Fruit fly (Drosophila melanogaster) whole organism, embryonic: Measurements from ENCODE around the gene udt.

Source experiments
- BtbVII ChIP-seq: fragments of 200-800 bp; sonication (Bioruptor generic); optimal IDR thresholded peaks from 3 replicates; lab custom pipeline; 2017; ENCODE audit warnings: missing biosample characterization, mild to moderate bottlenecking, missing genetic modification characterization
- CG11560 ChIP-seq: fragments of 200-800 bp; sonication (Bioruptor generic); IDR thresholded peaks from 3 replicates; pipeline ENCODE4 v1.3.6; 2022; ENCODE audit warnings: missing biosample characterization, missing genetic modification characterization
- CG12299 ChIP-seq: fragments of 200-800 bp; sonication (Bioruptor generic); optimal IDR thresholded peaks from 2 replicates; lab custom pipeline; 2018; ENCODE audit warnings: missing biosample characterization, mild to moderate bottlenecking, missing genetic modification characterization
- CG1233 ChIP-seq: fragments of 200-800 bp; sonication (Bioruptor generic); optimal IDR thresholded peaks from 4 replicates; lab custom pipeline; 2018; ENCODE audit warnings: missing biosample characterization, mild to moderate bottlenecking, missing genetic modification characterization
- CG12769 ChIP-seq: fragments of 200-800 bp; sonication (Bioruptor generic); optimal IDR thresholded peaks from 2 replicates; lab custom pipeline; 2019; ENCODE audit warnings: missing biosample characterization, mild to moderate bottlenecking, missing genetic modification characterization, moderate library complexity
- CG16813 ChIP-seq: fragments of 200-800 bp; sonication (Bioruptor generic); IDR thresholded peaks from 3 replicates; pipeline ENCODE4 v1.3.6; 2022; ENCODE audit warnings: missing biosample characterization, missing genetic modification characterization; ENCODE audit not compliant: partially characterized antibody
- CG2199 ChIP-seq: fragments of 200-800 bp; sonication (Bioruptor generic); IDR thresholded peaks from 3 replicates; pipeline ENCODE4 v1.3.6; 2022; ENCODE audit warnings: missing biosample characterization, missing genetic modification characterization
- CG30431 ChIP-seq: fragments of 200-800 bp; sonication (Bioruptor generic); optimal IDR thresholded peaks from 2 replicates; lab custom pipeline; 2017; ENCODE audit warnings: missing biosample characterization, missing genetic modification characterization
- CG3065 ChIP-seq: fragments of 200-800 bp; sonication (Bioruptor generic); optimal IDR thresholded peaks from 2 replicates; lab custom pipeline; 2016; ENCODE audit warnings: missing biosample characterization, missing genetic modification characterization
- CG32772 ChIP-seq: fragments of 200-800 bp; sonication (Bioruptor generic); IDR thresholded peaks from 2 replicates; pipeline ENCODE4 v1.3.6; 2022; ENCODE audit warnings: missing biosample characterization, missing genetic modification characterization
- CG4360 ChIP-seq: fragments of 200-800 bp; sonication (Bioruptor generic); IDR thresholded peaks from 2 replicates; pipeline ENCODE4 v1.3.6; 2022; ENCODE audit warnings: missing biosample characterization, missing genetic modification characterization
- CG4730 ChIP-seq: fragments of 200-800 bp; sonication (Bioruptor generic); IDR thresholded peaks from 2 replicates; pipeline ENCODE4 v1.3.6; 2022; ENCODE audit warnings: missing biosample characterization, missing genetic modification characterization
- CG6272 ChIP-seq: fragments of 200-800 bp; sonication (Bioruptor generic); IDR thresholded peaks from 2 replicates; pipeline ENCODE4 v1.3.6; 2022; ENCODE audit warnings: missing biosample characterization, missing genetic modification characterization
- CG7556 ChIP-seq: fragments of 200-800 bp; sonication (Bioruptor generic); optimal IDR thresholded peaks from 2 replicates; lab custom pipeline; 2017; ENCODE audit warnings: missing biosample characterization, mild to moderate bottlenecking, missing genetic modification characterization
- CG7963 ChIP-seq: fragments of 200-800 bp; sonication (Bioruptor generic); IDR thresholded peaks from 3 replicates; pipeline ENCODE4 v1.3.6; 2022; ENCODE audit warnings: missing biosample characterization, missing genetic modification characterization; ENCODE audit not compliant: partially characterized antibody
- CG9932 ChIP-seq: fragments of 200-800 bp; sonication (Bioruptor generic); IDR thresholded peaks from 2 replicates; pipeline ENCODE4 v1.3.6; 2022; ENCODE audit warnings: missing biosample characterization, missing genetic modification characterization
- CkIIα-i1 ChIP-seq: fragments of 200-800 bp; sonication (Bioruptor generic); IDR thresholded peaks from 2 replicates; pipeline ENCODE4 v1.3.6; 2022; ENCODE audit warnings: missing biosample characterization, missing genetic modification characterization
- Dbx ChIP-seq: fragments of 200-800 bp; sonication (Bioruptor generic); IDR thresholded peaks from 3 replicates; pipeline ENCODE4 v1.3.6; 2022; ENCODE audit warnings: missing biosample characterization, missing genetic modification characterization
- HLH3B ChIP-seq: fragments of 200-800 bp; sonication (Bioruptor generic); IDR thresholded peaks from 2 replicates; pipeline ENCODE4 v1.3.6; 2022; ENCODE audit warnings: missing biosample characterization, missing genetic modification characterization
- MTF-1 ChIP-seq: fragments of 200-800 bp; sonication (Bioruptor generic); optimal IDR thresholded peaks from 2 replicates; lab custom pipeline; 2018; ENCODE audit warnings: missing biosample characterization, mild to moderate bottlenecking, missing genetic modification characterization, borderline replicate concordance
- NC2α ChIP-seq: fragments of 200-800 bp; sonication (Bioruptor generic); optimal IDR thresholded peaks from 2 replicates; lab custom pipeline; 2016; ENCODE audit warnings: missing biosample characterization, missing genetic modification characterization
- Neu2 ChIP-seq: fragments of 200-800 bp; sonication (Bioruptor generic); optimal IDR thresholded peaks from 3 replicates; lab custom pipeline; 2016; ENCODE audit warnings: missing biosample characterization, missing genetic modification characterization, borderline replicate concordance
- Ravus ChIP-seq: fragments of 200-800 bp; sonication (Bioruptor generic); IDR thresholded peaks from 2 replicates; pipeline ENCODE4 v1.3.6; 2022; ENCODE audit warnings: missing biosample characterization, missing genetic modification characterization
- Six4 ChIP-seq: fragments of 200-800 bp; sonication (Bioruptor generic); optimal IDR thresholded peaks from 2 replicates; lab custom pipeline; 2016; ENCODE audit warnings: missing biosample characterization, missing genetic modification characterization
- Taf1 ChIP-seq: fragments of 200-800 bp; sonication (Bioruptor generic); IDR thresholded peaks from 2 replicates; pipeline ENCODE4 v1.3.6; 2022; ENCODE audit warnings: missing biosample characterization, missing genetic modification characterization
- ara ChIP-seq: fragments of 200-800 bp; sonication (Bioruptor generic); IDR thresholded peaks from 2 replicates; pipeline ENCODE4 v1.3.6; 2022; ENCODE audit warnings: missing biosample characterization, missing genetic modification characterization
- btn ChIP-seq: fragments of 200-800 bp; sonication (Bioruptor generic); optimal IDR thresholded peaks from 2 replicates; lab custom pipeline; 2016; ENCODE audit warnings: missing biosample characterization, missing genetic modification characterization
- caup ChIP-seq: fragments of 200-800 bp; sonication (Bioruptor generic); optimal IDR thresholded peaks from 3 replicates; lab custom pipeline; 2017; ENCODE audit warnings: missing biosample characterization, mild to moderate bottlenecking, missing genetic modification characterization, moderate library complexity; ENCODE audit not compliant: severe bottlenecking
- cg ChIP-seq: fragments of 200-800 bp; sonication (Bioruptor generic); optimal IDR thresholded peaks from 3 replicates; lab custom pipeline; 2019; ENCODE audit warnings: missing biosample characterization, mild to moderate bottlenecking, missing genetic modification characterization, moderate library complexity
- chn ChIP-seq: fragments of 200-800 bp; sonication (Bioruptor generic); optimal IDR thresholded peaks from 2 replicates; lab custom pipeline; 2016; ENCODE audit warnings: missing biosample characterization, missing genetic modification characterization
- crol ChIP-seq: fragments of 200-800 bp; sonication (Bioruptor generic); IDR thresholded peaks from 2 replicates; pipeline ENCODE4 v1.3.6; 2022; ENCODE audit warnings: missing biosample characterization, missing genetic modification characterization
- da ChIP-seq: fragments of 200-800 bp; sonication (Bioruptor generic); optimal IDR thresholded peaks from 2 replicates; lab custom pipeline; 2016; ENCODE audit warnings: missing biosample characterization, missing genetic modification characterization
- danr ChIP-seq: fragments of 200-800 bp; sonication (Bioruptor generic); IDR thresholded peaks from 2 replicates; pipeline ENCODE4 v1.3.6; 2022; ENCODE audit warnings: missing biosample characterization, missing genetic modification characterization
- gcm ChIP-seq: fragments of 200-800 bp; sonication (Bioruptor generic); optimal IDR thresholded peaks from 2 replicates; lab custom pipeline; 2019; ENCODE audit warnings: missing biosample characterization, mild to moderate bottlenecking, missing genetic modification characterization, moderate library complexity
- grau ChIP-seq: fragments of 200-800 bp; optimal IDR thresholded peaks from 3 replicates; lab custom pipeline; 2019; ENCODE audit warnings: missing biosample characterization, mild to moderate bottlenecking, missing genetic modification characterization, moderate library complexity
- hkb ChIP-seq, 2 experiments: fragments of 200-800 bp in 1 of 2; fragments of >200 bp in 1 of 2; sonication (Bioruptor generic) in 1 of 2; IDR thresholded peaks in 1 of 2; optimal IDR thresholded peaks in 1 of 2; 2 replicates each; pipeline versions ENCODE4 v1.3.6 to Lab custom; 2017 to 2022; ENCODE audit warnings: missing biosample characterization in 1 of 2, missing genetic modification characterization in 1 of 2
- lilli ChIP-seq: fragments of 200-800 bp; sonication (Bioruptor generic); optimal IDR thresholded peaks from 3 replicates; lab custom pipeline; 2016; ENCODE audit warnings: missing biosample characterization, missing genetic modification characterization
- oc ChIP-seq: fragments of 200-800 bp; sonication (Bioruptor generic); optimal IDR thresholded peaks from 2 replicates; lab custom pipeline; 2018; ENCODE audit warnings: missing biosample characterization, mild to moderate bottlenecking, missing genetic modification characterization, moderate library complexity
- prd ChIP-seq, 3 experiments: fragments of >200 bp in 2 of 3; fragments of 200-800 bp in 1 of 3; sonication (Bioruptor generic) in 1 of 3; optimal IDR thresholded peaks in 2 of 3; IDR thresholded peaks in 1 of 3; 2 replicates in 2 of 3; 3 replicates in 1 of 3; pipeline versions ENCODE4 v1.3.6 to Lab custom; 2017 to 2022; ENCODE audit warnings: missing biosample characterization in 1 of 3, missing genetic modification characterization in 1 of 3
- run ChIP-seq: fragments of 200-800 bp; sonication (Bioruptor generic); optimal IDR thresholded peaks from 3 replicates; lab custom pipeline; 2018; ENCODE audit warnings: missing biosample characterization, mild to moderate bottlenecking, missing genetic modification characterization
- sc ChIP-seq, 3 experiments: fragments of >200 bp in 2 of 3; fragments of 200-800 bp in 1 of 3; sonication (Bioruptor generic) in 1 of 3; optimal IDR thresholded peaks; 2 replicates in 2 of 3; 3 replicates in 1 of 3; lab custom pipeline; 2017; ENCODE audit warnings: mild to moderate bottlenecking in 1 of 3, missing biosample characterization in 1 of 3, missing genetic modification characterization in 1 of 3, missing genetic modification reagents in 1 of 3
- sd ChIP-seq: fragments of 200-800 bp; sonication (Bioruptor generic); optimal IDR thresholded peaks from 3 replicates; lab custom pipeline; 2018; ENCODE audit warnings: missing biosample characterization, mild to moderate bottlenecking, missing genetic modification characterization, moderate library complexity
- sens ChIP-seq: fragments of 200-800 bp; sonication (Bioruptor generic); peaks from one replicate; lab custom pipeline; 2016; ENCODE audit warnings: missing biosample characterization, missing genetic modification characterization
- trh ChIP-seq: fragments of 200-800 bp; sonication (Bioruptor generic); optimal IDR thresholded peaks from 2 replicates; lab custom pipeline; 2016; ENCODE audit warnings: missing biosample characterization, missing genetic modification characterization
- tup ChIP-seq: fragments of 200-800 bp; sonication (Bioruptor generic); optimal IDR thresholded peaks from 2 replicates; lab custom pipeline; 2016; ENCODE audit warnings: missing biosample characterization, mild to moderate bottlenecking, missing genetic modification characterization, moderate library complexity
- twi ChIP-seq: fragments of 200-800 bp; optimal IDR thresholded peaks from 2 replicates; lab custom pipeline; 2019; ENCODE audit warnings: missing biosample characterization, mild to moderate bottlenecking, missing genetic modification characterization, moderate library complexity
- tx ChIP-seq: fragments of 200-800 bp; sonication (Bioruptor generic); optimal IDR thresholded peaks from 2 replicates; lab custom pipeline; 2016; ENCODE audit warnings: missing biosample characterization, missing genetic modification characterization
- yki ChIP-seq: fragments of >200 bp; optimal IDR thresholded peaks from 3 replicates; lab custom pipeline; 2018
- zen ChIP-seq: fragments of 200-800 bp; sonication (Bioruptor generic); optimal IDR thresholded peaks from 3 replicates; lab custom pipeline; 2018; ENCODE audit warnings: missing biosample characterization, mild to moderate bottlenecking, missing genetic modification characterization, moderate library complexity

The udt gene

dm6 chr3R:23722680-23723372, 40.2 kb downstream of the udt start, which contains the start of gene CG10365:
Gene CG10365 (plus strand): TSS chr3R:23723331.
- TF ChIP-seq CG16813 (GFP tag; lab: Robert Waterston, UW), result no peak
- no peak for TF ChIP-seq ara (GFP tag; lab: Robert Waterston, UW)
- TF ChIP-seq BtbVII (GFP tag; lab: Kevin White, UChicago), result peak; percentile 89
- TF ChIP-seq CkIIα-i1 (GFP tag; lab: Robert Waterston, UW), result no peak
- peak; percentile 49 for TF ChIP-seq Six4
- peak; percentile 79 for TF ChIP-seq run (tag; lab: Kevin White, UChicago)
- TF ChIP-seq Taf1 (GFP tag; lab: Robert Waterston, UW), result no peak
- peak; percentile 65 for TF ChIP-seq sd (tag; lab: Kevin White, UChicago)
- TF ChIP-seq danr, result peak; percentile 50; the same call in 1 of the 2 replicates
- TF ChIP-seq oc (tag; lab: Kevin White, UChicago), result peak; percentile 79
- no peak for TF ChIP-seq CG30431 (GFP tag; lab: Kevin White, UChicago)
- peak; percentile 76 for TF ChIP-seq Ravus (GFP tag; lab: Robert Waterston, UW)
- TF ChIP-seq hkb (optimal IDR thresholded peaks at IDR 0.05; lab: Kevin White, UChicago), result no peak
- peak; percentile 84 for TF ChIP-seq hkb (GFP tag; IDR thresholded peaks at IDR 0.05; lab: Robert Waterston, UW)
- TF ChIP-seq CG3065 (GFP tag; lab: Kevin White, UChicago), result peak; percentile 3
- peak; percentile 34 for TF ChIP-seq trh
- TF ChIP-seq CG11560 (tag; lab: Robert Waterston, UW), result peak; percentile 51; the same call in 2 of the 3 replicates
- no peak for TF ChIP-seq tx (GFP tag; lab: Kevin White, UChicago)
- peak; percentile 86 for TF ChIP-seq grau (tag; lab: Kevin White, UChicago)
- peak; percentile 32; the same call in 1 of the 2 replicates for TF ChIP-seq CG6272 (GFP tag; lab: Robert Waterston, UW)
- TF ChIP-seq da (GFP tag; lab: Kevin White, UChicago), result no peak
- TF ChIP-seq CG12299 (tag; lab: Kevin White, UChicago), result peak; percentile 77
- no peak for TF ChIP-seq yki (lab: Kevin White, UChicago)
- TF ChIP-seq twi (tag; lab: Kevin White, UChicago), result no peak
- TF ChIP-seq sc (optimal IDR thresholded peaks at IDR 0.05; lab: Kevin White, UChicago), result no peak
- TF ChIP-seq sc (GFP tag; optimal IDR thresholded peaks at IDR 0.05; lab: Kevin White, UChicago), result peak; percentile 24
- TF ChIP-seq CG12769, result peak; percentile 70
- peak; percentile 96 for TF ChIP-seq CG7556 (GFP tag; lab: Kevin White, UChicago)
- peak; percentile 91 for TF ChIP-seq gcm
- TF ChIP-seq CG1233 (GFP tag; lab: Kevin White, UChicago), result peak; percentile 75
- no peak for TF ChIP-seq tup (GFP tag; lab: Kevin White, UChicago)
- TF ChIP-seq Dbx (GFP tag; lab: Robert Waterston, UW), result peak; percentile 85
- TF ChIP-seq crol (GFP tag; lab: Robert Waterston, UW), result peak; percentile 77
- TF ChIP-seq MTF-1 (GFP tag; lab: Kevin White, UChicago), result peak; percentile 58
- TF ChIP-seq prd (optimal IDR thresholded peaks at IDR 0.05; lab: Kevin White, UChicago), result no peak
- peak; percentile 77 for TF ChIP-seq prd (GFP tag; IDR thresholded peaks at IDR 0.05; lab: Robert Waterston, UW)
- no peak for TF ChIP-seq NC2α (GFP tag; lab: Kevin White, UChicago)
- peak; percentile 87 for TF ChIP-seq HLH3B (GFP tag; lab: Robert Waterston, UW)
- peak; percentile 85 for TF ChIP-seq CG32772
- peak; percentile 73 for TF ChIP-seq caup (GFP tag; lab: Kevin White, UChicago)
- TF ChIP-seq CG7963 (GFP tag; lab: Robert Waterston, UW), result no peak
- TF ChIP-seq CG4360, result no peak
- TF ChIP-seq CG2199 (GFP tag; lab: Robert Waterston, UW), result no peak
- TF ChIP-seq chn, result no peak
- no peak for TF ChIP-seq Neu2 (GFP tag; lab: Kevin White, UChicago)
- peak; percentile 57 for TF ChIP-seq sens (GFP tag; lab: Kevin White, UChicago)
- peak; percentile 67 for TF ChIP-seq CG9932 (GFP tag; lab: Robert Waterston, UW)
- TF ChIP-seq btn (GFP tag; lab: Kevin White, UChicago), result no peak
- TF ChIP-seq zen (tag; lab: Kevin White, UChicago), result peak; percentile 61
- TF ChIP-seq cg (GFP tag; lab: Kevin White, UChicago), result no peak
- TF ChIP-seq lilli, result peak; percentile 52
- TF ChIP-seq CG4730, result peak; percentile 68
